Worm (Caenorhabditis elegans): ENCODE data around the gene srg-15.

Gene srg-15

ce11 chrII:8741277-8741676 is 31.1 kb upstream of the srg-15 start:
- TF ChIP-seq ceh-88 (GFP tag; IDR thresholded peaks at IDR 0.05), result no peak
- no peak for TF ChIP-seq fkh-8 (tag; optimal IDR thresholded peaks at IDR 0.05)
- no peak for TF ChIP-seq hpl-2 (GFP tag; optimal IDR thresholded peaks at IDR 0.05)
- TF ChIP-seq mdl-1 (tag; optimal IDR thresholded peaks at IDR 0.05), result peak in 1 of 2 experiments; percentile 86
- TF ChIP-seq nhr-11 (tag; optimal IDR thresholded peaks at IDR 0.05), result no peak
- TF ChIP-seq nhr-90 (tag; optimal IDR thresholded peaks at IDR 0.05; ENCODE audit: poor library complexity), result no peak
- peak; percentile 75 for TF ChIP-seq rnt-1 (tag; optimal IDR thresholded peaks at IDR 0.05)
- TF ChIP-seq sox-4 (tag; optimal IDR thresholded peaks at IDR 0.05), result no peak
- peak; percentile 7 for TF ChIP-seq irx-1 (tag; optimal IDR thresholded peaks at IDR 0.05)
- no peak for TF ChIP-seq fos-1 (tag; optimal IDR thresholded peaks at IDR 0.05)
- no peak for TF ChIP-seq efl-3 (GFP tag; optimal IDR thresholded peaks at IDR 0.05)
- TF ChIP-seq nhr-77 (tag; optimal IDR thresholded peaks at IDR 0.05), result no peak
- no peak for TF ChIP-seq skn-1 (tag; optimal IDR thresholded peaks at IDR 0.05)
- peak in 1 of 2 experiments; percentile 11 for TF ChIP-seq efl-1 (optimal IDR thresholded peaks at IDR 0.05)
- peak in 1 of 2 experiments; percentile 74 for TF ChIP-seq efl-1 (GFP tag; optimal IDR thresholded peaks at IDR 0.05 in 1 of 2)
- TF ChIP-seq lin-13 (GFP tag; optimal IDR thresholded peaks at IDR 0.05), result no peak
- TF ChIP-seq xbp-1 (tag; optimal IDR thresholded peaks at IDR 0.05), result peak; percentile 2
- no peak for TF ChIP-seq mef-2 (tag; optimal IDR thresholded peaks at IDR 0.05)
- no peak for TF ChIP-seq ztf-11 (tag; optimal IDR thresholded peaks at IDR 0.05)
- no peak for TF ChIP-seq hlh-4 (tag; optimal IDR thresholded peaks at IDR 0.05)
- no peak for TF ChIP-seq nhr-237 (tag; optimal IDR thresholded peaks at IDR 0.05)
- no peak for TF ChIP-seq snpc-4 (tag; optimal IDR thresholded peaks at IDR 0.05)
- no peak for TF ChIP-seq nhr-84 (tag; optimal IDR thresholded peaks at IDR 0.05)
- TF ChIP-seq alr-1 (tag; optimal IDR thresholded peaks at IDR 0.05; ENCODE audit: borderline replicate concordance), result no peak
- no peak for TF ChIP-seq unc-86 (tag; optimal IDR thresholded peaks at IDR 0.05)
- TF ChIP-seq nhr-76 (tag; optimal IDR thresholded peaks at IDR 0.05), result no peak
- TF ChIP-seq swsn-7 (tag; optimal IDR thresholded peaks at IDR 0.05), result peak; percentile 24
- peak; percentile 48 for TF ChIP-seq lir-3 (tag; optimal IDR thresholded peaks at IDR 0.05; ENCODE audit: poor library complexity)
- TF ChIP-seq tbx-2 (tag; optimal IDR thresholded peaks at IDR 0.05), result peak; percentile 14
- no peak for TF ChIP-seq unc-30 (tag; optimal IDR thresholded peaks at IDR 0.05)
- TF ChIP-seq isw-1 (GFP tag; IDR thresholded peaks at IDR 0.05), result no peak
- TF ChIP-seq C16A3.4 (tag; optimal IDR thresholded peaks at IDR 0.05), result no peak
- no peak for TF ChIP-seq egl-13 (tag; optimal IDR thresholded peaks at IDR 0.05)
- peak; percentile 73 for TF ChIP-seq snu-23 (GFP tag; optimal IDR thresholded peaks at IDR 0.05)
- no peak for TF ChIP-seq dsc-1 (tag; optimal IDR thresholded peaks at IDR 0.05)
- no peak for TF ChIP-seq ama-1 (optimal IDR thresholded peaks at IDR 0.05)
- no peak for TF ChIP-seq jun-1 (tag; optimal IDR thresholded peaks at IDR 0.05)
- no peak for TF ChIP-seq zag-1 (tag; optimal IDR thresholded peaks at IDR 0.05)
- no peak for TF ChIP-seq ceh-82 (tag; optimal IDR thresholded peaks at IDR 0.05)
- TF ChIP-seq aly-2 (tag; optimal IDR thresholded peaks at IDR 0.05), result no peak
- no peak for TF ChIP-seq Y116A8C.19 (tag; optimal IDR thresholded peaks at IDR 0.05; ENCODE audit: borderline replicate concordance)
- no peak for TF ChIP-seq F16B12.6 (tag; optimal IDR thresholded peaks at IDR 0.05)
- no peak for TF ChIP-seq C04F5.9 (tag; optimal IDR thresholded peaks at IDR 0.05)
- peak; percentile 25 to 53 for TF ChIP-seq lsy-2 (tag; optimal IDR thresholded peaks at IDR 0.05)
- TF ChIP-seq vab-15 (tag; optimal IDR thresholded peaks at IDR 0.05), result no peak
- TF ChIP-seq hlh-17 (GFP tag; optimal IDR thresholded peaks at IDR 0.05; ENCODE audit: borderline replicate concordance), result no peak
- TF ChIP-seq unc-62 (GFP tag; optimal IDR thresholded peaks at IDR 0.05), result no peak
- no peak for TF ChIP-seq elt-3 (tag; optimal IDR thresholded peaks at IDR 0.05)
- TF ChIP-seq unc-98 (GFP tag; IDR thresholded peaks at IDR 0.05), result no peak
- no peak for TF ChIP-seq ets-5 (GFP tag; IDR thresholded peaks at IDR 0.05)
- no peak for TF ChIP-seq ces-1 (GFP tag; optimal IDR thresholded peaks at IDR 0.05)
- TF ChIP-seq mab-9 (GFP tag; IDR thresholded peaks at IDR 0.05), result no peak
- TF ChIP-seq elt-2 (tag; optimal IDR thresholded peaks at IDR 0.05), result peak; percentile 3
- TF ChIP-seq nhr-12 (tag; optimal IDR thresholded peaks at IDR 0.05), result no peak
- peak; percentile 18 for TF ChIP-seq mep-1 (tag; optimal IDR thresholded peaks at IDR 0.05)
